ENCODE assay signal across 1 fruit fly cellular context in genomic region chr3R:14288669-14289383, dm6.
TF ChIP-seq lines count a peak whose summit lies in the region.

TSS of gene red (plus strand) at chr3R:14289071.

TF ChIP-seq in whole organism, embryonic, 481 proteins besides CTCF, POLR2A, EP300 and RAD21 (continued from another document and continues in another):
- TF ChIP-seq CG13123 (GFP tag; optimal IDR thresholded peaks at IDR 0.05; lab: Kevin White, UChicago): no peak
- TF ChIP-seq CG11456 (GFP tag; IDR thresholded peaks at IDR 0.05; lab: Robert Waterston, UW): peak; percentile 74; the same call in 2 of the 3 replicates
- TF ChIP-seq ind (GFP tag; optimal IDR thresholded peaks at IDR 0.05; lab: Kevin White, UChicago): peak; percentile 69
- peak; percentile 93 for TF ChIP-seq sug (tag; optimal IDR thresholded peaks at IDR 0.05; lab: Kevin White, UChicago)
- no peak for TF ChIP-seq Doc2 (GFP tag; IDR thresholded peaks at IDR 0.05; lab: Robert Waterston, UW)
- peak; percentile 52 for TF ChIP-seq GATAe (GFP tag; conservative IDR thresholded peaks at IDR 0.05; lab: Robert Waterston, UW)
- TF ChIP-seq CG3847 (GFP tag; IDR thresholded peaks at IDR 0.05; lab: Robert Waterston, UW): peak; percentile 62
- peak; percentile 65 for TF ChIP-seq zfh1 (GFP tag; IDR thresholded peaks at IDR 0.05; lab: Robert Waterston, UW)
- TF ChIP-seq caup (GFP tag; optimal IDR thresholded peaks at IDR 0.05; lab: Kevin White, UChicago; ENCODE audit: severe bottlenecking): peak; percentile 72
- peak; percentile 57 for TF ChIP-seq CG13894 (tag; optimal IDR thresholded peaks at IDR 0.05; lab: Kevin White, UChicago)
- 0 out of 2 replicates have a peak, but pooled peaks have one; percentile 13 for TF ChIP-seq CG11247 (GFP tag; IDR thresholded peaks at IDR 0.05; lab: Robert Waterston, UW)
- TF ChIP-seq YL-1 (GFP tag; optimal IDR thresholded peaks at IDR 0.05; lab: Kevin White, UChicago): peak; percentile 37
- no peak for TF ChIP-seq tll (GFP tag; optimal IDR thresholded peaks at IDR 0.05; lab: Kevin White, UChicago)
- TF ChIP-seq H15 (GFP tag; IDR thresholded peaks at IDR 0.05; lab: Robert Waterston, UW): no peak; the same call in 2 of the 3 replicates
- peak; percentile 64 for TF ChIP-seq CG15011 (GFP tag; optimal IDR thresholded peaks at IDR 0.05; lab: Kevin White, UChicago)
- TF ChIP-seq ewg (GFP tag; optimal IDR thresholded peaks at IDR 0.05; lab: Kevin White, UChicago): peak; percentile 47
- TF ChIP-seq CG9727 (GFP tag; optimal IDR thresholded peaks at IDR 0.05; lab: Kevin White, UChicago): peak; percentile 70
- peak; percentile 66 for TF ChIP-seq Xbp1 (GFP tag; optimal IDR thresholded peaks at IDR 0.05; lab: Kevin White, UChicago)
- TF ChIP-seq E2f1 (GFP tag; IDR thresholded peaks at IDR 0.05; lab: Robert Waterston, UW): peak; percentile 60
- TF ChIP-seq crol (GFP tag; IDR thresholded peaks at IDR 0.05; lab: Robert Waterston, UW): no peak
- TF ChIP-seq onecut (GFP tag; IDR thresholded peaks at IDR 0.05; lab: Robert Waterston, UW): peak; percentile 51
- peak; percentile 47 to 84 for TF ChIP-seq Hr51 (GFP tag; optimal IDR thresholded peaks at IDR 0.05; lab: Kevin White, UChicago)
- no peak for TF ChIP-seq bab2 (GFP tag; optimal IDR thresholded peaks at IDR 0.05; lab: Kevin White, UChicago)
- no peak for TF ChIP-seq CG8089 (GFP tag; optimal IDR thresholded peaks at IDR 0.05; lab: Kevin White, UChicago)
- no peak for TF ChIP-seq Lpt (GFP tag; optimal IDR thresholded peaks at IDR 0.05; lab: Kevin White, UChicago)
- TF ChIP-seq Mrtf (GFP tag; IDR thresholded peaks at IDR 0.05; lab: Robert Waterston, UW): peak; percentile 43; the same call in 1 of the 3 replicates
- peak; percentile 10; the same call in 1 of the 3 replicates for TF ChIP-seq CG34224 (GFP tag; IDR thresholded peaks at IDR 0.05; lab: Robert Waterston, UW; ENCODE audit: partially characterized antibody)
- TF ChIP-seq fru (optimal IDR thresholded peaks at IDR 0.05; lab: Kevin White, UChicago): no peak
- peak; percentile 56 for TF ChIP-seq CG4424 (GFP tag; optimal IDR thresholded peaks at IDR 0.05; lab: Kevin White, UChicago)
- peak; percentile 77 for TF ChIP-seq CG17385 (GFP tag; optimal IDR thresholded peaks at IDR 0.05; lab: Kevin White, UChicago)
- TF ChIP-seq Atf-2 (GFP tag; optimal IDR thresholded peaks at IDR 0.05; lab: Kevin White, UChicago): peak; percentile 14
- TF ChIP-seq Scr (GFP tag; IDR thresholded peaks at IDR 0.05; lab: Robert Waterston, UW; ENCODE audit: partially characterized antibody): no peak
- TF ChIP-seq CG32772 (GFP tag; IDR thresholded peaks at IDR 0.05; lab: Robert Waterston, UW): peak; percentile 43; the same call in 1 of the 2 replicates
- peak; percentile 71; the same call in 1 of the 2 replicates for TF ChIP-seq CG14441 (GFP tag; IDR thresholded peaks at IDR 0.05; lab: Robert Waterston, UW)
- peak in 1 of 2 experiments; percentile 3 for TF ChIP-seq Hr78 (GFP tag; optimal IDR thresholded peaks at IDR 0.05; lab: Kevin White, UChicago)
- peak; percentile 47 for TF ChIP-seq jumu (GFP tag; optimal IDR thresholded peaks at IDR 0.05; lab: Kevin White, UChicago)
- TF ChIP-seq eve (GFP tag; optimal IDR thresholded peaks at IDR 0.05; lab: Kevin White, UChicago): peak in 1 of 2 experiments; percentile 89
- TF ChIP-seq CG13775 (GFP tag; optimal IDR thresholded peaks at IDR 0.05; lab: Kevin White, UChicago): peak; percentile 62
- no peak for TF ChIP-seq ac (GFP tag; optimal IDR thresholded peaks at IDR 0.05; lab: Kevin White, UChicago)
- peak; percentile 48 for TF ChIP-seq org-1 (GFP tag; optimal IDR thresholded peaks at IDR 0.05; lab: Kevin White, UChicago)
- no peak for TF ChIP-seq sc (optimal IDR thresholded peaks at IDR 0.05; lab: Kevin White, UChicago)
- TF ChIP-seq sc (GFP tag; optimal IDR thresholded peaks at IDR 0.05; lab: Kevin White, UChicago): no peak
- peak; percentile 68 for TF ChIP-seq Dip3 (GFP tag; optimal IDR thresholded peaks at IDR 0.05; lab: Kevin White, UChicago)
- no peak for TF ChIP-seq Dref (GFP tag; IDR thresholded peaks at IDR 0.05; lab: Robert Waterston, UW)
- TF ChIP-seq bsh (GFP tag; optimal IDR thresholded peaks at IDR 0.05; lab: Kevin White, UChicago): peak in 1 of 2 experiments; percentile 67
- peak; percentile 37 for TF ChIP-seq CG2875 (GFP tag; optimal IDR thresholded peaks at IDR 0.05; lab: Kevin White, UChicago)
- no peak for TF ChIP-seq bbx (GFP tag; IDR thresholded peaks at IDR 0.05; lab: Robert Waterston, UW; ENCODE audit: partially characterized antibody)
- TF ChIP-seq CG6854 (GFP tag; optimal IDR thresholded peaks at IDR 0.05; lab: Kevin White, UChicago): peak; percentile 62
- peak; percentile 58; the same call in 2 of the 3 replicates for TF ChIP-seq z (GFP tag; IDR thresholded peaks at IDR 0.05; lab: Robert Waterston, UW)
- peak; percentile 30 for TF ChIP-seq chn (GFP tag; optimal IDR thresholded peaks at IDR 0.05; lab: Kevin White, UChicago)
- TF ChIP-seq Aef1 (GFP tag; IDR thresholded peaks at IDR 0.05; lab: Robert Waterston, UW): peak; percentile 63
- TF ChIP-seq CG13287 (GFP tag; IDR thresholded peaks at IDR 0.05; lab: Robert Waterston, UW; ENCODE audit: partially characterized antibody): peak; percentile 13; the same call in 1 of the 2 replicates
- no peak for TF ChIP-seq Doc3 (GFP tag; IDR thresholded peaks at IDR 0.05; lab: Robert Waterston, UW; ENCODE audit: partially characterized antibody)
- peak; percentile 62 for TF ChIP-seq Hsf (GFP tag; optimal IDR thresholded peaks at IDR 0.05; lab: Kevin White, UChicago)
- no peak for TF ChIP-seq da (GFP tag; optimal IDR thresholded peaks at IDR 0.05; lab: Kevin White, UChicago)
- peak; percentile 60 for TF ChIP-seq Sox100B (GFP tag; optimal IDR thresholded peaks at IDR 0.05; lab: Kevin White, UChicago)
- TF ChIP-seq CG9437 (GFP tag; optimal IDR thresholded peaks at IDR 0.05; lab: Kevin White, UChicago): peak; percentile 66
- peak; percentile 58; the same call in 1 of the 2 replicates for TF ChIP-seq danr (GFP tag; IDR thresholded peaks at IDR 0.05; lab: Robert Waterston, UW)
- no peak for TF ChIP-seq HmgD (GFP tag; optimal IDR thresholded peaks at IDR 0.05; lab: Kevin White, UChicago)
- TF ChIP-seq zen (tag; optimal IDR thresholded peaks at IDR 0.05; lab: Kevin White, UChicago): no peak
- peak; percentile 90 for TF ChIP-seq chinmo (GFP tag; IDR thresholded peaks at IDR 0.05; lab: Robert Waterston, UW; ENCODE audit: partially characterized antibody)
- TF ChIP-seq CG5180 (GFP tag; optimal IDR thresholded peaks at IDR 0.05; lab: Kevin White, UChicago): peak; percentile 92
- peak; percentile 47 for TF ChIP-seq CG1603 (tag; optimal IDR thresholded peaks at IDR 0.05; lab: Kevin White, UChicago)
- peak; percentile 29 for TF ChIP-seq Nf-YC (tag; optimal IDR thresholded peaks at IDR 0.05; lab: Kevin White, UChicago)
- peak; percentile 63 for TF ChIP-seq ATbp (GFP tag; optimal IDR thresholded peaks at IDR 0.05; lab: Kevin White, UChicago)
- peak; percentile 49 for TF ChIP-seq CG10267 (tag; optimal IDR thresholded peaks at IDR 0.05; lab: Kevin White, UChicago)
- peak; percentile 33; the same call in 1 of the 2 replicates for TF ChIP-seq cas (GFP tag; IDR thresholded peaks at IDR 0.05; lab: Robert Waterston, UW)
- TF ChIP-seq CG8281 (tag; optimal IDR thresholded peaks at IDR 0.05; lab: Kevin White, UChicago): peak; percentile 16
- peak; percentile 34 for TF ChIP-seq CG4854 (GFP tag; optimal IDR thresholded peaks at IDR 0.05; lab: Kevin White, UChicago)
- no peak for TF ChIP-seq yki (optimal IDR thresholded peaks at IDR 0.05; lab: Kevin White, UChicago)
- no peak for TF ChIP-seq zen2 (GFP tag; IDR thresholded peaks at IDR 0.05; lab: Robert Waterston, UW; ENCODE audit: partially characterized antibody)
- TF ChIP-seq CG10543 (GFP tag; optimal IDR thresholded peaks at IDR 0.05; lab: Kevin White, UChicago): peak; percentile 77
- peak; percentile 47 for TF ChIP-seq Bdp1 (GFP tag; optimal IDR thresholded peaks at IDR 0.05; lab: Kevin White, UChicago)
- TF ChIP-seq pum (GFP tag; optimal IDR thresholded peaks at IDR 0.05; lab: Kevin White, UChicago): peak; percentile 48
- no peak for TF ChIP-seq NC2α (GFP tag; optimal IDR thresholded peaks at IDR 0.05; lab: Kevin White, UChicago)
- TF ChIP-seq CG17361 (GFP tag; IDR thresholded peaks at IDR 0.05; lab: Robert Waterston, UW): peak; percentile 81
- TF ChIP-seq CG8478 (optimal IDR thresholded peaks at IDR 0.05; lab: Kevin White, UChicago): no peak
- peak; percentile 46 for TF ChIP-seq tio (GFP tag; optimal IDR thresholded peaks at IDR 0.05; lab: Kevin White, UChicago)
- TF ChIP-seq dan (GFP tag; IDR thresholded peaks at IDR 0.05; lab: Robert Waterston, UW): no peak
- TF ChIP-seq ERR (GFP tag; optimal IDR thresholded peaks at IDR 0.05; lab: Kevin White, UChicago): peak; percentile 17
- TF ChIP-seq CG8924 (tag; optimal IDR thresholded peaks at IDR 0.05; lab: Kevin White, UChicago): peak; percentile 79
- peak; percentile 75 for TF ChIP-seq CG9932 (GFP tag; IDR thresholded peaks at IDR 0.05; lab: Robert Waterston, UW)
- TF ChIP-seq CG7372 (GFP tag; IDR thresholded peaks at IDR 0.05; lab: Robert Waterston, UW): peak; percentile 78
- TF ChIP-seq Pdp1 (GFP tag; optimal IDR thresholded peaks at IDR 0.05; lab: Kevin White, UChicago): peak; percentile 19 to 31
- peak; percentile 74; the same call in 2 of the 3 replicates for TF ChIP-seq tgo (GFP tag; IDR thresholded peaks at IDR 0.05; lab: Robert Waterston, UW)
- peak; percentile 85 for TF ChIP-seq PHDP (tag; optimal IDR thresholded peaks at IDR 0.05; lab: Kevin White, UChicago)
- TF ChIP-seq Vsx1 (GFP tag; optimal IDR thresholded peaks at IDR 0.05; lab: Kevin White, UChicago): peak; percentile 32
- TF ChIP-seq CG12942 (GFP tag; optimal IDR thresholded peaks at IDR 0.05; lab: Kevin White, UChicago): peak; percentile 48
- TF ChIP-seq gcm (GFP tag; optimal IDR thresholded peaks at IDR 0.05; lab: Kevin White, UChicago): peak; percentile 57
- TF ChIP-seq Hr39 (optimal IDR thresholded peaks at IDR 0.05; lab: Kevin White, UChicago): no peak
- TF ChIP-seq usp (GFP tag; optimal IDR thresholded peaks at IDR 0.05; lab: Kevin White, UChicago): no peak
- no peak for TF ChIP-seq HLHmδ (GFP tag; optimal IDR thresholded peaks at IDR 0.05; lab: Kevin White, UChicago)
- no peak for TF ChIP-seq CG33213 (GFP tag; optimal IDR thresholded peaks at IDR 0.05; lab: Kevin White, UChicago)
- TF ChIP-seq nerfin-2 (GFP tag; IDR thresholded peaks at IDR 0.05; lab: Robert Waterston, UW; ENCODE audit: partially characterized antibody): no peak
- peak; percentile 84 for TF ChIP-seq Rfx (GFP tag; IDR thresholded peaks at IDR 0.05; lab: Robert Waterston, UW)
- TF ChIP-seq CG2889 (GFP tag; IDR thresholded peaks at IDR 0.05; lab: Robert Waterston, UW): 0 out of 3 replicates have a peak, but pooled peaks have one; percentile 32
- TF ChIP-seq Ets65A (GFP tag; lab: Kevin White, UChicago): peak; percentile 92
- TF ChIP-seq CG10366 (GFP tag; IDR thresholded peaks at IDR 0.05; lab: Robert Waterston, UW): peak; percentile 66
- peak; percentile 50 for TF ChIP-seq Nf-YB (GFP tag; optimal IDR thresholded peaks at IDR 0.05; lab: Kevin White, UChicago)
- no peak for TF ChIP-seq croc (GFP tag; conservative IDR thresholded peaks at IDR 0.05; lab: Robert Waterston, UW)
- no peak for TF ChIP-seq repo (GFP tag; optimal IDR thresholded peaks at IDR 0.05; lab: Kevin White, UChicago)
- no peak for TF ChIP-seq Dip2 (GFP tag; IDR thresholded peaks at IDR 0.05; lab: Robert Waterston, UW)
- no peak for TF ChIP-seq ab (GFP tag; optimal IDR thresholded peaks at IDR 0.05; lab: Kevin White, UChicago)
- TF ChIP-seq CG14860 (GFP tag; IDR thresholded peaks at IDR 0.05; lab: Robert Waterston, UW; ENCODE audit: partially characterized antibody): no peak
- no peak for TF ChIP-seq inv (GFP tag; IDR thresholded peaks at IDR 0.05; lab: Robert Waterston, UW; ENCODE audit: partially characterized antibody)
- TF ChIP-seq B-H2 (GFP tag; optimal IDR thresholded peaks at IDR 0.05; lab: Kevin White, UChicago): peak; percentile 16
- no peak for TF ChIP-seq CG2129 (GFP tag; IDR thresholded peaks at IDR 0.05; lab: Robert Waterston, UW; ENCODE audit: partially characterized antibody)
- TF ChIP-seq Trl (optimal IDR thresholded peaks at IDR 0.05; lab: Kevin White, UChicago): peak; percentile 70 to 87
- no peak for TF ChIP-seq Trl (GFP tag; optimal IDR thresholded peaks at IDR 0.05; lab: Kevin White, UChicago)
- TF ChIP-seq peb (GFP tag; IDR thresholded peaks at IDR 0.05; lab: Robert Waterston, UW): 0 out of 2 replicates have a peak, but pooled peaks have one; percentile 30
- no peak for TF ChIP-seq CG11398 (GFP tag; optimal IDR thresholded peaks at IDR 0.05; lab: Kevin White, UChicago)
- peak; percentile 58 for TF ChIP-seq CG12219 (GFP tag; optimal IDR thresholded peaks at IDR 0.05; lab: Kevin White, UChicago)
- TF ChIP-seq CG4282 (GFP tag; optimal IDR thresholded peaks at IDR 0.05; lab: Kevin White, UChicago): no peak
- TF ChIP-seq mirr (GFP tag; optimal IDR thresholded peaks at IDR 0.05; lab: Kevin White, UChicago): peak; percentile 95
- peak; percentile 72 for TF ChIP-seq Blimp-1 (GFP tag; optimal IDR thresholded peaks at IDR 0.05; lab: Kevin White, UChicago)
- TF ChIP-seq jigr1 (GFP tag; IDR thresholded peaks at IDR 0.05; lab: Robert Waterston, UW): no peak
- no peak for TF ChIP-seq shn (GFP tag; optimal IDR thresholded peaks at IDR 0.05; lab: Kevin White, UChicago)
- no peak for TF ChIP-seq btn (GFP tag; optimal IDR thresholded peaks at IDR 0.05; lab: Kevin White, UChicago)
- peak; percentile 0 for TF ChIP-seq Ets97D (GFP tag; optimal IDR thresholded peaks at IDR 0.05; lab: Kevin White, UChicago)
- no peak for TF ChIP-seq CG10565 (GFP tag; optimal IDR thresholded peaks at IDR 0.05; lab: Kevin White, UChicago)
- TF ChIP-seq kni (GFP tag; optimal IDR thresholded peaks at IDR 0.05; lab: Kevin White, UChicago): peak; percentile 50
- no peak for TF ChIP-seq Tbp (GFP tag; optimal IDR thresholded peaks at IDR 0.05; lab: Kevin White, UChicago)
- peak; percentile 66 for TF ChIP-seq ara (GFP tag; IDR thresholded peaks at IDR 0.05; lab: Robert Waterston, UW)
- TF ChIP-seq salm (tag; optimal IDR thresholded peaks at IDR 0.05; lab: Kevin White, UChicago): peak; percentile 29
- TF ChIP-seq Hand (GFP tag; optimal IDR thresholded peaks at IDR 0.05; lab: Kevin White, UChicago): peak; percentile 70
- no peak for TF ChIP-seq Neu2 (GFP tag; optimal IDR thresholded peaks at IDR 0.05; lab: Kevin White, UChicago; ENCODE audit: borderline replicate concordance)
- TF ChIP-seq CG17912 (GFP tag; optimal IDR thresholded peaks at IDR 0.05; lab: Kevin White, UChicago): no peak
- peak; percentile 29 for TF ChIP-seq CG8290 (GFP tag; optimal IDR thresholded peaks at IDR 0.05; lab: Kevin White, UChicago)
- TF ChIP-seq CG8290 (tag; optimal IDR thresholded peaks at IDR 0.05; lab: Kevin White, UChicago): peak in 1 of 2 experiments; percentile 67
